Worm (Caenorhabditis elegans) whole organism, early embryonic: ENCODE results near the gene cdc-14.

Experiments used
- B0310.2 ChIP-seq: sonication (generic microtip); optimal IDR thresholded peaks from 2 replicates; lab custom pipeline; 2016; ENCODE audit warnings: mild to moderate bottlenecking, missing genetic modification characterization, missing compliant biosample characterization
- F13C5.2 ChIP-seq: sonication (generic microtip); optimal IDR thresholded peaks from 2 replicates; lab custom pipeline; 2017; ENCODE audit warnings: mild to moderate bottlenecking, missing genetic modification characterization, inconsistent platforms, missing compliant biosample characterization
- aly-1 ChIP-seq: sonication (generic microtip); optimal IDR thresholded peaks from 2 replicates; lab custom pipeline; 2016; ENCODE audit warnings: missing genetic modification characterization, missing compliant biosample characterization
- ama-1 ChIP-seq: fragments of 150-350 bp; optimal IDR thresholded peaks from 2 replicates; lab custom pipeline; 2014
- ceh-13 ChIP-seq: fragments of 200-800 bp; sonication (Bioruptor generic); optimal IDR thresholded peaks from 2 replicates; lab custom pipeline; 2018; ENCODE audit warnings: mild to moderate bottlenecking, missing genetic modification characterization, missing compliant biosample characterization
- ceh-36 ChIP-seq: sonication (generic microtip); optimal IDR thresholded peaks from 2 replicates; lab custom pipeline; 2016; ENCODE audit warnings: missing genetic modification characterization, inconsistent platforms, missing compliant biosample characterization
- ets-7 ChIP-seq: sonication (generic microtip); optimal IDR thresholded peaks from 2 replicates; lab custom pipeline; 2016; ENCODE audit warnings: missing genotype, missing genetic modification characterization, missing compliant biosample characterization
- flt-1 ChIP-seq: fragments of 200-800 bp; sonication (Bioruptor generic); IDR thresholded peaks from 2 replicates; pipeline ENCODE4 v1.3.6; 2022; ENCODE audit warnings: missing genetic modification characterization, missing compliant biosample characterization
- hmbx-1 ChIP-seq: sonication (generic microtip); optimal IDR thresholded peaks from 2 replicates; lab custom pipeline; 2016; ENCODE audit warnings: mild to moderate bottlenecking, missing genetic modification characterization, missing compliant biosample characterization
- hmg-4 ChIP-seq: fragments of 200-800 bp; sonication (Bioruptor generic); optimal IDR thresholded peaks from 2 replicates; lab custom pipeline; 2018; ENCODE audit warnings: mild to moderate bottlenecking, missing genetic modification characterization, missing compliant biosample characterization
- hnd-1 ChIP-seq: sonication (generic microtip); optimal IDR thresholded peaks from 2 replicates; lab custom pipeline; 2016; ENCODE audit warnings: missing genetic modification characterization, missing compliant biosample characterization
- pes-1 ChIP-seq: fragments of 200-800 bp; sonication (Bioruptor generic); IDR thresholded peaks from 2 replicates; pipeline ENCODE4 v1.3.6; 2022; ENCODE audit warnings: missing genetic modification reagents, missing genetic modification characterization, missing compliant biosample characterization
- scrt-1 ChIP-seq: fragments of 200-800 bp; sonication (Bioruptor generic); IDR thresholded peaks from 2 replicates; pipeline ENCODE4 v1.3.6; 2022; ENCODE audit warnings: missing genetic modification characterization, missing compliant biosample characterization
- sea-1 ChIP-seq: fragments of 200-800 bp; sonication (Bioruptor generic); conservative IDR thresholded peaks from 2 replicates; pipeline ENCODE4 v1.3.6; 2022; ENCODE audit warnings: missing genetic modification characterization, missing compliant biosample characterization
- tbx-11 ChIP-seq: fragments of 200-800 bp; sonication (Bioruptor generic); IDR thresholded peaks from 2 replicates; pipeline ENCODE4 v1.3.6; 2022; ENCODE audit warnings: missing genetic modification characterization, missing compliant biosample characterization
- tbx-37 ChIP-seq: fragments of 200-800 bp; sonication (Bioruptor generic); conservative IDR thresholded peaks from 2 replicates; pipeline ENCODE4 v1.3.6; 2022; ENCODE audit warnings: missing genetic modification reagents, missing genetic modification characterization, missing compliant biosample characterization
- tra-4 ChIP-seq: sonication (generic microtip); optimal IDR thresholded peaks from 2 replicates; lab custom pipeline; 2017; ENCODE audit warnings: missing genetic modification characterization, missing compliant biosample characterization

The cdc-14 gene

DNA sequence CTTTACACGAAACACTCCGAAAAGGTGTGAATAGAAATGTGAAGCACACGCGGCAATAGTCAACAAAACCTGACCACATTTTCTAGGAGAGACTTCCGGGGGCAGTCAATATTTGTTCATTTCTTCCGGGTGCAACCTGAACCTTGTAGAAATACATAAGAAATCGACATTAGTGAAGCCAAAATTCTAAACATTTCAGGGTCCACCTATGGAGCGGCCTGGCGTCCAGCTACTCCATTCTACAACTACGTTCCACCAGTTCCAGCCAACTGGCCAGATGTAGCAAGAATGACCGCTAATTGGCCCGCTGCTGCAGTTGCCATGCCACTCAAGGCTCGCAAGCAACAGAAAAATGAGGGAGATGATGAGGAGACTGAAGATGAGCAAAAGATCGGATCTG is 14.0 kb downstream of the cdc-14 start:
- TF ChIP-seq sea-1 = no peak
- no peak for TF ChIP-seq hnd-1 (tag; lab: Kevin White, UChicago)
- TF ChIP-seq ceh-36 (tag; lab: Kevin White, UChicago) = no peak
- TF ChIP-seq hmbx-1 (tag; lab: Kevin White, UChicago) = no peak
- no peak for TF ChIP-seq tbx-37 (GFP tag; lab: Robert Waterston, UW)
- no peak for TF ChIP-seq flt-1 (GFP tag; lab: Robert Waterston, UW)
- TF ChIP-seq ets-7 (tag; lab: Kevin White, UChicago) = no peak
- TF ChIP-seq ceh-13 (GFP tag; lab: Kevin White, UChicago) = no peak
- no peak for TF ChIP-seq aly-1 (tag; lab: Kevin White, UChicago)
- no peak for TF ChIP-seq ama-1

DNA sequence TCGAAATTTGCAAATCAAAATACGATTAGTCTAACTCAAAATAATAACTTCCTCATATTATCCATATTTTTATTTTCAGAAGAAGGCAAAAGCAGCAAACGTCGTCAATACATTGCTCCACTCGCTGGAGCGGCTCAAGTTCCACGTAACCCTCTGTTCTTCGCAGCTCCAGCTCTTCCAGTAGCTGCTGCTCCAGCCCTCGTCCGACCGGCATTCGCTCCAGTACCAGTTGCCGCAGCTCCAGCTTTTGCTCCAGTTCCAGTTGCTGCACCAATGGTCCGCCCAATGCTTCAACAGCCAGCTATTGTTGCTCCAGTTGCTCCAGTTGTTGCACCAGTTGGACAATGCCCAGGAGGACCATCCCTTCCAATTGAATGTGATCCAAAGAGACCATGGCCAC is 14.5 kb downstream of the cdc-14 start:
- TF ChIP-seq ceh-13 (GFP tag; lab: Kevin White, UChicago) = no peak
- no peak for TF ChIP-seq pes-1 (GFP tag; lab: Robert Waterston, UW)
- no peak for TF ChIP-seq tra-4 (tag; lab: Kevin White, UChicago)
- TF ChIP-seq hnd-1 (tag; lab: Kevin White, UChicago) = no peak
- TF ChIP-seq tbx-37 (GFP tag; lab: Robert Waterston, UW) = no peak
- no peak for TF ChIP-seq ceh-36 (tag; lab: Kevin White, UChicago)
- no peak for TF ChIP-seq aly-1 (tag; lab: Kevin White, UChicago)
- TF ChIP-seq F13C5.2 (tag; lab: Kevin White, UChicago) = no peak
- no peak for TF ChIP-seq B0310.2 (tag; lab: Kevin White, UChicago)
- TF ChIP-seq tbx-11 = no peak
- TF ChIP-seq scrt-1 (GFP tag; lab: Robert Waterston, UW) = no peak
- TF ChIP-seq hmg-4 (GFP tag; lab: Kevin White, UChicago) = no peak
- TF ChIP-seq hmbx-1 (tag; lab: Kevin White, UChicago) = no peak
- TF ChIP-seq sea-1 = no peak
- no peak for TF ChIP-seq flt-1 (GFP tag; lab: Robert Waterston, UW)
- TF ChIP-seq ets-7 (tag; lab: Kevin White, UChicago) = no peak
- no peak for TF ChIP-seq ama-1

DNA sequence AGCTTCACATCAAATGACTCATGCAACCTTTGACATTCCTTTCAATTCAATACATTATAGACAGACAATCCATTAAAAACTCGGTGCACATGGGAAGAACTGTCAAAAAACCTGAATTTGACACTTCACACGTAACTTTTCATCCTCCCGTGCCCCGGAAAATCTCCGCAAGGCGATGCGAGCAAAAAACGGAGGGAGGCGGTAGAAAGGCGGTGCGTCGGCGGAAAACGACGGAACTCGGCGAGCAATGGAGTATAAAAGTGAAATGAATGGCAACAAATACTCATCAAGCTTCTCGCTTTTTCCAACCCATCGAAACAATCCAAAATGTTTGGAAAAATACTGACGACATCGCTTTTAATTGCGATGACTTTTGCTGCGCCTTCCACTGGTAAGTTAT is 15.2 kb downstream of the cdc-14 start, which contains the start of gene T25E4.1:
T25E4.1 (plus strand) TSS at position 301 of the 400 bp plus-strand sequence.
- no peak for TF ChIP-seq hmg-4 (GFP tag; lab: Kevin White, UChicago)
- no peak for TF ChIP-seq ceh-36 (tag; lab: Kevin White, UChicago)

DNA sequence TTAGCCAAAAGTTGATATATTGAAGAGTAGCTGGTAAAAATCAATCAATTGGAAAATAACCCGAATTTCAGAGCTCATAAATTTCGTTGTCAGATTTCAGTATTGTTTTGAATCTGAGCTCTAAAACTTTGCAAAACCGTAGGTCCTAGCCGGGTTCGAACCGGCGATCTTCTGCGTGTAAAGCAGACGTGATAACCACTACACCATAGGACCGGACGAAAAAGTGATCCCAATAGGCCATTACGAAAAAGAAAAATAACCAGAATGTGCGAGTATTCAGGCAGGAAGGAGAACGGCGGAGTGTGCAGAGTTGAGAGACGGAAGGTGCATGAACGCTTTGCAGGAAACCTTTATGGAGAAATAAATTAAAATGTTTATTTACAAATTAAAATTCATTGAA is 16.2 kb downstream of the cdc-14 start:
- TF ChIP-seq hmbx-1 (tag; lab: Kevin White, UChicago) = peak; percentile 22
- TF ChIP-seq hnd-1 (tag; lab: Kevin White, UChicago) = peak; percentile 20
- TF ChIP-seq ets-7 (tag; lab: Kevin White, UChicago) = no peak
- TF ChIP-seq sea-1 = 0 out of 2 replicates have a peak, but pooled peaks have one; percentile 64
- TF ChIP-seq tbx-37 (GFP tag; lab: Robert Waterston, UW) = peak; percentile 37; the same call in 1 of the 2 replicates
- peak; percentile 59; the same call in 1 of the 2 replicates for TF ChIP-seq tbx-11
- TF ChIP-seq scrt-1 (GFP tag; lab: Robert Waterston, UW) = peak; percentile 66
- TF ChIP-seq ceh-13 (GFP tag; lab: Kevin White, UChicago) = peak; percentile 36
- TF ChIP-seq tra-4 (tag; lab: Kevin White, UChicago) = no peak
- TF ChIP-seq F13C5.2 (tag; lab: Kevin White, UChicago) = peak; percentile 33
- TF ChIP-seq hmg-4 (GFP tag; lab: Kevin White, UChicago) = peak; percentile 76
- TF ChIP-seq B0310.2 (tag; lab: Kevin White, UChicago) = peak; percentile 27
- no peak for TF ChIP-seq pes-1 (GFP tag; lab: Robert Waterston, UW)
- TF ChIP-seq ceh-36 (tag; lab: Kevin White, UChicago) = peak; percentile 33
- peak; percentile 73 for TF ChIP-seq flt-1 (GFP tag; lab: Robert Waterston, UW)
- TF ChIP-seq ama-1 = no peak
- no peak for TF ChIP-seq aly-1 (tag; lab: Kevin White, UChicago)

DNA sequence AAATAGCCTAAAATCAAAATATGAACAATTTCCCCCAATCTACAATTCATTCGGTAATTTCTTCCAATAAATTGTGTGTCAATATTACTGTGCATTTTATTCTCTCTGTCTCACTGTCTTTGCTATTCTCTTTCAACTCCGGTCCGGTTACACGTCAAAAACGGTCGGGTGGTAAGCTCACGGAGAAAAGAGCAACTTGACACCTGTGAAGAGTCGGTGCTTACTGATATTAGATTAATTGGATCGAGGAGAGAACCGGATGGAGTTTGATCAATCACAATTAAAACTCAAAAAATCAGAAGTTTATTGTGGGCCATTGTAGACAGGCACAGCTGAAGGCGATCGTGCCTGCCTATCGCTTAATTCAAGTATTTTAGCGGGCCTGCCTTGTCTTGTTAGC is 18.3 kb downstream of the cdc-14 start:
- TF ChIP-seq hnd-1 (tag; lab: Kevin White, UChicago) (no peak), B0310.2 (tag; lab: Kevin White, UChicago) (no peak), tbx-37 (GFP tag; lab: Robert Waterston, UW) (no peak), hmg-4 (GFP tag; lab: Kevin White, UChicago) (no peak), aly-1 (tag; lab: Kevin White, UChicago) (no peak), ceh-36 (tag; lab: Kevin White, UChicago) (no peak), F13C5.2 (tag; lab: Kevin White, UChicago) (no peak), flt-1 (GFP tag; lab: Robert Waterston, UW) (no peak), scrt-1 (GFP tag; lab: Robert Waterston, UW) (no peak), ama-1 (no peak), ets-7 (tag; lab: Kevin White, UChicago) (no peak)

DNA sequence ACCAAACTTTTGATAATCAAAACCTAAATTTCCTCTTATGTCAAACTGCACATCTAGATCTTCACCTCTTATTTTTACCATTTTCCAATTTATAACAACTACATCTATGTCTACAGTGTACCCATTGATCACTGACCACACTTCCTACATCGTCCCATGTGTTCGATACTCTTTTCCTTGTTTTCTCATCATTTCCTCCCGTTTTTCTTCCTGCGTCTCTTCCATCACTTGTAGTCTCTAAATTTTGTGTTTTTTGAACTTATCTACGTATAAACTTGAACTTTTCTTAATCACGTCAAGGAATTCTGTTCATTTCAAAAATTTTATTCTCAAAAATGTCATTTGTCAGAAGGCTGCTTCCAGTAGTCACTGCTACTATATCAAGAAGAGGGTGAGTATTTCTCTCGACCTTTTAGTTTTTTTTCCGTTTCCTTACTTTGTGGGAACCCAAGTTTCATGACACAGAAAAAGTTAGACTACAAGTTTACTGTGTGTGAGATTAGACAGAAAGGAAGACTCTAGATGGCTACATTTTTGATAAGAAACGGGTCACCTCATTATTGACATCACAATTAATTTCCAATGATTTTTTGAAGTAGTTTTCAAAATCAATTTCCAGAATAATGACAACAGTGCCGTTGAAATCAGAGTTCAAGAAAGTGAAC is 21.0 kb downstream of the cdc-14 start:
- TF ChIP-seq hnd-1 (tag; lab: Kevin White, UChicago) (no peak), sea-1 (no peak), pes-1 (GFP tag; lab: Robert Waterston, UW) (no peak), ets-7 (tag; lab: Kevin White, UChicago) (no peak), F13C5.2 (tag; lab: Kevin White, UChicago) (no peak), ceh-13 (GFP tag; lab: Kevin White, UChicago) (no peak), ceh-36 (tag; lab: Kevin White, UChicago) (no peak)

DNA sequence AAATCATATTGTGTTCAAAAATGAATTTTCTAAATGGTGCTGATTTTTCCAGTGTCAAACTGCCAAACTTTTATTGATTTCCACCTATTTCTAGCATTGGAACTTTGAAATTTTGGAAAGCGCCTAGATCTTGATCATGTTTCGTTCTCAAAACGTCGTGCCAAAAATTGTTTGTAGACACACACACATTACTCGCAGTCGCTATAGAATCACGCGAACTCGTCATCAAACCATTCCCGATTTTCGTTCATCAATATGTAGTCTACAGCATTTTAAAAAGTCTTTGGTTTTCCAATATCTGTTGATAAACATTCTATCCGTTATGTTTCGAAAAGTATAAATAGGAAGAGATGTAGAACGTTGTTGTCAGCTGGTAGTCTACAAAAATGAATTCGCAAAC is 23.0 kb downstream of the cdc-14 start, which contains the start of the genes C17C3.1 and C17C3.15:
C17C3.1 (plus strand) TSS at position 301 of the 400 bp plus-strand sequence.
C17C3.15 (plus strand) TSS at position 383 of the 400 bp plus-strand sequence.
- TF ChIP-seq tbx-11 = no peak
- no peak for TF ChIP-seq flt-1 (GFP tag; lab: Robert Waterston, UW)
- no peak for TF ChIP-seq hnd-1 (tag; lab: Kevin White, UChicago)
- no peak for TF ChIP-seq ceh-36 (tag; lab: Kevin White, UChicago)
- TF ChIP-seq ama-1 = no peak
- TF ChIP-seq F13C5.2 (tag; lab: Kevin White, UChicago) = no peak
- TF ChIP-seq ceh-13 (GFP tag; lab: Kevin White, UChicago) = no peak
- no peak for TF ChIP-seq scrt-1 (GFP tag; lab: Robert Waterston, UW)
- TF ChIP-seq hmg-4 (GFP tag; lab: Kevin White, UChicago) = no peak
- TF ChIP-seq ets-7 (tag; lab: Kevin White, UChicago) = no peak
- TF ChIP-seq aly-1 (tag; lab: Kevin White, UChicago) = no peak
- TF ChIP-seq hmbx-1 (tag; lab: Kevin White, UChicago) = no peak
- TF ChIP-seq sea-1 = no peak
